Worm (Caenorhabditis elegans) whole organism, young adult: ENCODE measurements around the gene F20D6.11.

ENCODE experiments used
- B0019.2 ChIP-seq: fragments of 200-800 bp; sonication (Bioruptor generic); conservative IDR thresholded peaks from 2 replicates; pipeline ENCODE4 v1.3.6; 2022; ENCODE audit warnings: missing genetic modification reagents, missing genetic modification characterization, missing compliant biosample characterization
- B0035.1 ChIP-seq: sonication (generic microtip); optimal IDR thresholded peaks from 2 replicates; lab custom pipeline; 2016; ENCODE audit warnings: missing genetic modification characterization, mild to moderate bottlenecking, missing compliant biosample characterization, missing genotype, missing genetic modification reagents
- B0336.3 ChIP-seq: fragments of 200-800 bp; sonication (Bioruptor generic); IDR thresholded peaks from 2 replicates; pipeline ENCODE4 v1.3.6; 2022; ENCODE audit warnings: missing genetic modification characterization, missing compliant biosample characterization
- F33H1.4 ChIP-seq: fragments of 200-800 bp; sonication (Bioruptor generic); IDR thresholded peaks from 2 replicates; pipeline ENCODE4 v1.3.6; 2022; ENCODE audit warnings: missing genetic modification reagents, missing genetic modification characterization, missing compliant biosample characterization
- F39B2.1 ChIP-seq: fragments of 200-800 bp; sonication (Bioruptor generic); IDR thresholded peaks from 2 replicates; pipeline ENCODE4 v1.3.6; 2022; ENCODE audit warnings: missing genetic modification reagents, missing genetic modification characterization, missing compliant biosample characterization
- F52B5.7 ChIP-seq: sonication (generic microtip); optimal IDR thresholded peaks from 2 replicates; lab custom pipeline; 2016; ENCODE audit warnings: mild to moderate bottlenecking, missing genetic modification characterization, missing compliant biosample characterization
- T26A5.8 ChIP-seq: sonication (generic microtip); optimal IDR thresholded peaks from 2 replicates; lab custom pipeline; 2016; ENCODE audit warnings: missing genetic modification characterization, missing compliant biosample characterization
- Y53F4B.3 ChIP-seq: fragments of 200-800 bp; sonication (Bioruptor generic); IDR thresholded peaks from 2 replicates; pipeline ENCODE4 v1.3.6; 2022; ENCODE audit warnings: missing genetic modification reagents, missing genetic modification characterization, missing compliant biosample characterization
- Y53G8AR.9 ChIP-seq: fragments of 200-800 bp; sonication (Bioruptor generic); conservative IDR thresholded peaks from 2 replicates; pipeline ENCODE4 v1.3.6; 2022; ENCODE audit warnings: missing genetic modification reagents, missing genetic modification characterization, missing compliant biosample characterization
- Y67H2A.10 ChIP-seq: fragments of 200-800 bp; sonication (Bioruptor generic); conservative IDR thresholded peaks from 2 replicates; pipeline ENCODE4 v1.3.6; 2022; ENCODE audit warnings: missing genetic modification reagents, missing genetic modification characterization, missing compliant biosample characterization
- Y95B8A.8 ChIP-seq: fragments of 200-800 bp; sonication (Bioruptor generic); IDR thresholded peaks from 2 replicates; pipeline ENCODE4 v1.3.6; 2022; ENCODE audit warnings: missing genetic modification reagents, missing genetic modification characterization, missing compliant biosample characterization
- akir-1 ChIP-seq: fragments of 200-800 bp; sonication (Bioruptor generic); optimal IDR thresholded peaks from 2 replicates; lab custom pipeline; 2018; ENCODE audit warnings: mild to moderate bottlenecking, missing genetic modification characterization, moderate library complexity, missing compliant biosample characterization
- ama-1 ChIP-seq, 3 experiments: fragments of 150-350 bp in 1 of 3; sonication (generic microtip) in 2 of 3; optimal IDR thresholded peaks; 2 replicates each; lab custom pipeline; 2014 to 2018; ENCODE audit warnings: missing biosample characterization in 2 of 3, missing genetic modification characterization in 2 of 3, missing genetic modification reagents in 2 of 3
- aptf-2 ChIP-seq: fragments of 200-800 bp; sonication (Bioruptor generic); conservative IDR thresholded peaks from 2 replicates; pipeline ENCODE4 v1.3.6; 2022; ENCODE audit warnings: missing genetic modification reagents, missing genetic modification characterization, missing compliant biosample characterization
- atf-7 ChIP-seq: sonication (generic microtip); optimal IDR thresholded peaks from 2 replicates; lab custom pipeline; 2017; ENCODE audit warnings: mild to moderate bottlenecking, missing genetic modification characterization, missing compliant biosample characterization
- attf-3 ChIP-seq: fragments of 200-800 bp; sonication (Bioruptor generic); conservative IDR thresholded peaks from 2 replicates; pipeline ENCODE4 v1.3.6; 2022; ENCODE audit warnings: missing genetic modification reagents, missing genetic modification characterization, missing compliant biosample characterization
- attf-6 ChIP-seq: fragments of 200-800 bp; sonication (Bioruptor generic); IDR thresholded peaks from 2 replicates; pipeline ENCODE4 v1.3.6; 2022; ENCODE audit warnings: missing genetic modification reagents, missing genetic modification characterization, missing compliant biosample characterization
- cebp-1 ChIP-seq, 2 experiments: fragments of 200-800 bp in 1 of 2; sonication (Bioruptor generic) in 1 of 2; sonication (generic microtip) in 1 of 2; IDR thresholded peaks in 1 of 2; optimal IDR thresholded peaks in 1 of 2; 2 replicates each; pipeline versions ENCODE4 v1.3.6 to Lab custom; 2017 to 2022; ENCODE audit warnings: missing compliant biosample characterization in 2 of 2, missing genetic modification characterization in 2 of 2, mild to moderate bottlenecking in 1 of 2, missing genetic modification reagents in 1 of 2, moderate library complexity in 1 of 2
- ceh-40 ChIP-seq: fragments of 200-800 bp; sonication (Bioruptor generic); IDR thresholded peaks from 2 replicates; pipeline ENCODE4 v1.3.6; 2022; ENCODE audit warnings: missing genetic modification characterization, missing compliant biosample characterization
- ceh-79 ChIP-seq: sonication (generic microtip); optimal IDR thresholded peaks from 2 replicates; lab custom pipeline; 2017; ENCODE audit warnings: mild to moderate bottlenecking, missing genetic modification characterization, missing compliant biosample characterization
- ceh-91 ChIP-seq: fragments of 200-800 bp; sonication (Bioruptor generic); IDR thresholded peaks from 2 replicates; pipeline ENCODE4 v1.3.6; 2022; ENCODE audit warnings: missing genetic modification reagents, missing genetic modification characterization, missing compliant biosample characterization
- dpff-1 ChIP-seq: sonication (generic microtip); optimal IDR thresholded peaks from 2 replicates; lab custom pipeline; 2017; ENCODE audit warnings: mild to moderate bottlenecking, missing genetic modification characterization, missing compliant biosample characterization
- egl-44 ChIP-seq: fragments of 200-800 bp; sonication (Bioruptor generic); IDR thresholded peaks from 2 replicates; pipeline ENCODE4 v1.3.6; 2022; ENCODE audit warnings: missing genetic modification reagents, missing genetic modification characterization, missing compliant biosample characterization
- fkh-3 ChIP-seq: sonication (generic microtip); optimal IDR thresholded peaks from 2 replicates; lab custom pipeline; 2016; ENCODE audit warnings: mild to moderate bottlenecking, missing genetic modification characterization, missing compliant biosample characterization
- hmg-1.2 ChIP-seq: fragments of 200-800 bp; sonication (Bioruptor generic); IDR thresholded peaks from 2 replicates; pipeline ENCODE4 v1.3.6; 2022; ENCODE audit warnings: missing genetic modification reagents, missing genetic modification characterization, missing compliant biosample characterization
- hmg-20 ChIP-seq: fragments of 200-800 bp; sonication (Bioruptor generic); IDR thresholded peaks from 2 replicates; pipeline ENCODE4 v1.3.6; 2022; ENCODE audit warnings: missing genetic modification reagents, missing genetic modification characterization, missing compliant biosample characterization
- lag-1 ChIP-seq: fragments of 200-800 bp; sonication (Bioruptor generic); IDR thresholded peaks from 2 replicates; pipeline ENCODE4 v1.3.6; 2022; ENCODE audit warnings: missing genetic modification reagents, missing genetic modification characterization, missing compliant biosample characterization
- lin-26 ChIP-seq: fragments of 200-800 bp; sonication (Bioruptor generic); IDR thresholded peaks from 2 replicates; pipeline ENCODE4 v1.3.6; 2022; ENCODE audit warnings: missing genetic modification reagents, missing genetic modification characterization, missing compliant biosample characterization
- lir-1 ChIP-seq: fragments of 200-800 bp; sonication (Bioruptor generic); conservative IDR thresholded peaks from 2 replicates; pipeline ENCODE4 v1.3.6; 2022; ENCODE audit warnings: missing genetic modification reagents, missing genetic modification characterization, missing compliant biosample characterization
- madf-10 ChIP-seq: sonication (generic microtip); optimal IDR thresholded peaks from 2 replicates; lab custom pipeline; 2016; ENCODE audit warnings: mild to moderate bottlenecking, missing genetic modification characterization, missing compliant biosample characterization
- nfya-1 ChIP-seq: sonication (generic microtip); optimal IDR thresholded peaks from 2 replicates; lab custom pipeline; 2017; ENCODE audit warnings: antibody characterized with exemption, missing compliant biosample characterization, missing genetic modification characterization, borderline replicate concordance; ENCODE audit not compliant: insufficient read depth
- nfyb-1 ChIP-seq: fragments of 200-800 bp; sonication (Bioruptor generic); IDR thresholded peaks from 2 replicates; pipeline ENCODE4 v1.3.6; 2022; ENCODE audit warnings: missing genetic modification reagents, missing genetic modification characterization, missing compliant biosample characterization
- nhr-90 ChIP-seq: sonication (generic microtip); optimal IDR thresholded peaks from 2 replicates; lab custom pipeline; 2016; ENCODE audit warnings: missing genotype, mild to moderate bottlenecking, missing genetic modification characterization, missing compliant biosample characterization
- pbrm-1 ChIP-seq: fragments of 200-800 bp; sonication (Bioruptor generic); IDR thresholded peaks from 2 replicates; pipeline ENCODE4 v1.3.6; 2022; ENCODE audit warnings: missing genetic modification reagents, missing genetic modification characterization, missing compliant biosample characterization
- pha-4 ChIP-seq: fragments of 150-350 bp; sonication (generic microtip); optimal IDR thresholded peaks from 2 replicates; lab custom pipeline; 2014; ENCODE audit warnings: missing biosample characterization, missing genetic modification reagents, missing genetic modification characterization
- repo-1 ChIP-seq: sonication (generic microtip); optimal IDR thresholded peaks from 2 replicates; lab custom pipeline; 2017; ENCODE audit warnings: mild to moderate bottlenecking, missing genetic modification characterization, missing compliant biosample characterization
- sdz-38 ChIP-seq: sonication (generic microtip); optimal IDR thresholded peaks from 2 replicates; lab custom pipeline; 2016; ENCODE audit warnings: missing genotype, missing genetic modification characterization, missing compliant biosample characterization
- snpc-4 ChIP-seq, 5 experiments: fragments of 150-350 bp in 1 of 5; sonication (generic microtip) in 4 of 5; optimal IDR thresholded peaks; 2 replicates each; lab custom pipeline; 2014 to 2018; ENCODE audit warnings: missing genetic modification characterization in 5 of 5, missing biosample characterization in 3 of 5, antibody characterized with exemption in 2 of 5, mild to moderate bottlenecking in 2 of 5, missing compliant biosample characterization in 2 of 5, missing genotype in 2 of 5, moderate library complexity in 2 of 5, missing genetic modification reagents in 1 of 5
- somi-1 ChIP-seq: fragments of 200-800 bp; sonication (Bioruptor generic); optimal IDR thresholded peaks from 2 replicates; lab custom pipeline; 2018; ENCODE audit warnings: mild to moderate bottlenecking, missing genetic modification characterization, missing compliant biosample characterization
- sptf-2 ChIP-seq: fragments of 200-800 bp; sonication (Bioruptor generic); optimal IDR thresholded peaks from 2 replicates; lab custom pipeline; 2018; ENCODE audit warnings: mild to moderate bottlenecking, missing genetic modification characterization, missing compliant biosample characterization
- zfh-2 ChIP-seq: fragments of 200-800 bp; sonication (Bioruptor generic); conservative IDR thresholded peaks from 2 replicates; pipeline ENCODE4 v1.3.6; 2022; ENCODE audit warnings: missing genetic modification reagents, missing genetic modification characterization, missing compliant biosample characterization
- zim-3 ChIP-seq: sonication (generic microtip); optimal IDR thresholded peaks from 2 replicates; lab custom pipeline; 2017; ENCODE audit warnings: mild to moderate bottlenecking, missing genetic modification characterization, moderate library complexity, missing compliant biosample characterization
- ztf-26 ChIP-seq: sonication (generic microtip); optimal IDR thresholded peaks from 2 replicates; lab custom pipeline; 2017; ENCODE audit warnings: missing genetic modification characterization, missing compliant biosample characterization
- ztf-28 ChIP-seq: fragments of 200-800 bp; sonication (Bioruptor generic); IDR thresholded peaks from 2 replicates; pipeline ENCODE4 v1.3.6; 2022; ENCODE audit warnings: missing genetic modification reagents, missing genetic modification characterization, missing compliant biosample characterization
- ztf-3 ChIP-seq: fragments of 200-800 bp; sonication (Bioruptor generic); optimal IDR thresholded peaks from 2 replicates; lab custom pipeline; 2018; ENCODE audit warnings: mild to moderate bottlenecking, missing genetic modification characterization, missing compliant biosample characterization

The F20D6.11 gene

DNA sequence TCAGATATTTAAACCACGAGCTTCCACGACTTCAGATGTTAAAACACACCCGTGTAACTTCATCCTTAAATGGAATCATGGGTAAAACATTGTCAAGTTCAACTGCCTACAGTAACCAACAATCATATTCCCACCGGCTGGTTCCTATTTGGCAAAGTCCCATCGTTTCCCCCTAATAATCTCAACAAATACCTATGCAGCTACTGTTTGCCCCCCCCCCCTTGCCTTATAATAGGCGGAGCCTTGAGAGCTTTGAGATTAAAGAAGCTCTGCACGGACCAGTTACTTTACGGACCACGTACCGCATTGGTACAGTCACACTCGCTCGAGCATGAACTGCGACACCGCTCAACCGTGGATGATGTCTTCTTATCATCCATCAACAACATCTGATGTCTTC is 25.7 kb upstream of the F20D6.11 start, which contains the start of gene pax-1:
pax-1 (plus strand) TSS at position 301 of the 400 bp plus-strand sequence.
- TF ChIP-seq Y95B8A.8 (GFP tag; lab: Robert Waterston, UW) (no peak), ztf-28 (GFP tag; lab: Robert Waterston, UW) (no peak), madf-10 (tag; lab: Kevin White, UChicago) (no peak), lir-1 (GFP tag; lab: Robert Waterston, UW) (no peak), B0019.2 (no peak), dpff-1 (tag; lab: Kevin White, UChicago) (no peak), zim-3 (tag; lab: Kevin White, UChicago) (no peak), B0035.1 (tag; lab: Kevin White, UChicago) (no peak), nhr-90 (tag; lab: Kevin White, UChicago) (no peak), lin-26 (GFP tag; lab: Robert Waterston, UW) (no peak), T26A5.8 (tag; lab: Kevin White, UChicago) (no peak), ceh-79 (tag; lab: Kevin White, UChicago) (no peak), Y53F4B.3 (GFP tag; lab: Robert Waterston, UW) (no peak), sdz-38 (no peak), pha-4 (tag; lab: Kevin White, UChicago) (no peak), somi-1 (GFP tag; lab: Kevin White, UChicago) (no peak), Y67H2A.10 (GFP tag; lab: Robert Waterston, UW) (no peak), F39B2.1 (GFP tag; lab: Robert Waterston, UW) (no peak), F52B5.7 (tag; lab: Kevin White, UChicago) (no peak)

DNA sequence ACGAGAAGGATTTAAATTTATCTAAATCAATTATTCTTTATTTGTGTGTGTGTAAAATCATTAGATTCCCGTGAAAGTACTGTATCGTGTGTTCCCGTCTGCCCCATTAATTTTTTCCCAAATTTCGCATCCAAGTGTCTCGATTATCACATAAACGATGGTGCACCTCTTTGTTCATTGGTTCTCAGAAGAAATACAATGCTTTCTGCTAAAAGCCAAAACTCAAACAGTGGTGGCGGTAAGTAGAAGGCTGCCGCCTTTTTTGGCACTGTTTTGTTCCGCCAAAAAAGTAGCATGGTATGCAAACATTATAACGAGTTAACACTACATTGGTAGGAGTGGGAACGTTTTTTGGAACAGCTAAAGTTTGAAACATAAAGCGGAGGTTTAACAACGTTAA is 24.5 kb upstream of the F20D6.11 start:
- no peak for TF ChIP-seq F33H1.4 (GFP tag; lab: Robert Waterston, UW)
- no peak for TF ChIP-seq ztf-3 (GFP tag; lab: Kevin White, UChicago)
- no peak for TF ChIP-seq zfh-2 (GFP tag; lab: Robert Waterston, UW)
- TF ChIP-seq hmg-1.2 (GFP tag; lab: Robert Waterston, UW): no peak
- TF ChIP-seq lag-1 (GFP tag; lab: Robert Waterston, UW): no peak
- TF ChIP-seq B0035.1 (tag; lab: Kevin White, UChicago): no peak
- no peak for TF ChIP-seq snpc-4 (GFP tag; optimal IDR thresholded peaks at IDR 0.05; lab: Kevin White, UChicago)
- peak in 1 of 4 experiments; percentile 15 for TF ChIP-seq snpc-4 (tag; optimal IDR thresholded peaks at IDR 0.05; lab: Kevin White, UChicago)
- no peak for TF ChIP-seq pbrm-1
- TF ChIP-seq Y67H2A.10 (GFP tag; lab: Robert Waterston, UW): no peak
- TF ChIP-seq lir-1 (GFP tag; lab: Robert Waterston, UW): no peak
- TF ChIP-seq akir-1: no peak
- no peak for TF ChIP-seq cebp-1 (GFP tag; IDR thresholded peaks at IDR 0.05; lab: Robert Waterston, UW)
- no peak for TF ChIP-seq cebp-1 (tag; optimal IDR thresholded peaks at IDR 0.05; lab: Kevin White, UChicago)
- no peak for TF ChIP-seq attf-3 (GFP tag; lab: Robert Waterston, UW)
- TF ChIP-seq fkh-3: no peak
- TF ChIP-seq nhr-90 (tag; lab: Kevin White, UChicago): no peak
- no peak for TF ChIP-seq sptf-2 (GFP tag; lab: Kevin White, UChicago)
- no peak for TF ChIP-seq ceh-40 (GFP tag; lab: Robert Waterston, UW)
- no peak for TF ChIP-seq T26A5.8 (tag; lab: Kevin White, UChicago)
- TF ChIP-seq ama-1 (optimal IDR thresholded peaks at IDR 0.05; lab: Kevin White, UChicago): no peak
- TF ChIP-seq ama-1 (GFP tag; optimal IDR thresholded peaks at IDR 0.05; lab: Kevin White, UChicago): no peak
- no peak for TF ChIP-seq atf-7 (tag; lab: Kevin White, UChicago)
- no peak for TF ChIP-seq hmg-20 (GFP tag; lab: Robert Waterston, UW)
- TF ChIP-seq repo-1 (tag; lab: Kevin White, UChicago): no peak
- TF ChIP-seq sdz-38: no peak
- TF ChIP-seq B0019.2: no peak
- TF ChIP-seq aptf-2 (GFP tag; lab: Robert Waterston, UW): no peak
- no peak for TF ChIP-seq Y53G8AR.9 (GFP tag; lab: Robert Waterston, UW)
- TF ChIP-seq ztf-26 (tag; lab: Kevin White, UChicago): no peak
- TF ChIP-seq ceh-91: no peak
- 0 out of 2 replicates have a peak, but pooled peaks have one; percentile 53 for TF ChIP-seq nfyb-1 (GFP tag; lab: Robert Waterston, UW)
- no peak for TF ChIP-seq egl-44 (GFP tag; lab: Robert Waterston, UW)
- TF ChIP-seq B0336.3: peak; percentile 75
- TF ChIP-seq attf-6 (GFP tag; lab: Robert Waterston, UW): peak; percentile 62; the same call in 1 of the 2 replicates
- TF ChIP-seq nfya-1: no peak
